Worm (Caenorhabditis elegans) whole organism, early embryonic: ENCODE measurements around the gene F28B1.2.

Experiments
- B0310.2 ChIP-seq: sonication (generic microtip); optimal IDR thresholded peaks from 2 replicates; lab custom pipeline; 2016; ENCODE audit warnings: mild to moderate bottlenecking, missing genetic modification characterization, missing compliant biosample characterization
- F13C5.2 ChIP-seq: sonication (generic microtip); optimal IDR thresholded peaks from 2 replicates; lab custom pipeline; 2017; ENCODE audit warnings: mild to moderate bottlenecking, missing genetic modification characterization, inconsistent platforms, missing compliant biosample characterization
- aly-1 ChIP-seq: sonication (generic microtip); optimal IDR thresholded peaks from 2 replicates; lab custom pipeline; 2016; ENCODE audit warnings: missing genetic modification characterization, missing compliant biosample characterization
- ama-1 ChIP-seq: fragments of 150-350 bp; optimal IDR thresholded peaks from 2 replicates; lab custom pipeline; 2014
- ceh-13 ChIP-seq: fragments of 200-800 bp; sonication (Bioruptor generic); optimal IDR thresholded peaks from 2 replicates; lab custom pipeline; 2018; ENCODE audit warnings: mild to moderate bottlenecking, missing genetic modification characterization, missing compliant biosample characterization
- ceh-36 ChIP-seq: sonication (generic microtip); optimal IDR thresholded peaks from 2 replicates; lab custom pipeline; 2016; ENCODE audit warnings: missing genetic modification characterization, inconsistent platforms, missing compliant biosample characterization
- ets-7 ChIP-seq: sonication (generic microtip); optimal IDR thresholded peaks from 2 replicates; lab custom pipeline; 2016; ENCODE audit warnings: missing genotype, missing genetic modification characterization, missing compliant biosample characterization
- flt-1 ChIP-seq: fragments of 200-800 bp; sonication (Bioruptor generic); IDR thresholded peaks from 2 replicates; pipeline ENCODE4 v1.3.6; 2022; ENCODE audit warnings: missing genetic modification characterization, missing compliant biosample characterization
- hmbx-1 ChIP-seq: sonication (generic microtip); optimal IDR thresholded peaks from 2 replicates; lab custom pipeline; 2016; ENCODE audit warnings: mild to moderate bottlenecking, missing genetic modification characterization, missing compliant biosample characterization
- hmg-4 ChIP-seq: fragments of 200-800 bp; sonication (Bioruptor generic); optimal IDR thresholded peaks from 2 replicates; lab custom pipeline; 2018; ENCODE audit warnings: mild to moderate bottlenecking, missing genetic modification characterization, missing compliant biosample characterization
- hnd-1 ChIP-seq: sonication (generic microtip); optimal IDR thresholded peaks from 2 replicates; lab custom pipeline; 2016; ENCODE audit warnings: missing genetic modification characterization, missing compliant biosample characterization
- pes-1 ChIP-seq: fragments of 200-800 bp; sonication (Bioruptor generic); IDR thresholded peaks from 2 replicates; pipeline ENCODE4 v1.3.6; 2022; ENCODE audit warnings: missing genetic modification reagents, missing genetic modification characterization, missing compliant biosample characterization
- scrt-1 ChIP-seq: fragments of 200-800 bp; sonication (Bioruptor generic); IDR thresholded peaks from 2 replicates; pipeline ENCODE4 v1.3.6; 2022; ENCODE audit warnings: missing genetic modification characterization, missing compliant biosample characterization
- sea-1 ChIP-seq: fragments of 200-800 bp; sonication (Bioruptor generic); conservative IDR thresholded peaks from 2 replicates; pipeline ENCODE4 v1.3.6; 2022; ENCODE audit warnings: missing genetic modification characterization, missing compliant biosample characterization
- tbx-11 ChIP-seq: fragments of 200-800 bp; sonication (Bioruptor generic); IDR thresholded peaks from 2 replicates; pipeline ENCODE4 v1.3.6; 2022; ENCODE audit warnings: missing genetic modification characterization, missing compliant biosample characterization
- tbx-37 ChIP-seq: fragments of 200-800 bp; sonication (Bioruptor generic); conservative IDR thresholded peaks from 2 replicates; pipeline ENCODE4 v1.3.6; 2022; ENCODE audit warnings: missing genetic modification reagents, missing genetic modification characterization, missing compliant biosample characterization
- tra-4 ChIP-seq: sonication (generic microtip); optimal IDR thresholded peaks from 2 replicates; lab custom pipeline; 2017; ENCODE audit warnings: missing genetic modification characterization, missing compliant biosample characterization

Gene F28B1.2

DNA sequence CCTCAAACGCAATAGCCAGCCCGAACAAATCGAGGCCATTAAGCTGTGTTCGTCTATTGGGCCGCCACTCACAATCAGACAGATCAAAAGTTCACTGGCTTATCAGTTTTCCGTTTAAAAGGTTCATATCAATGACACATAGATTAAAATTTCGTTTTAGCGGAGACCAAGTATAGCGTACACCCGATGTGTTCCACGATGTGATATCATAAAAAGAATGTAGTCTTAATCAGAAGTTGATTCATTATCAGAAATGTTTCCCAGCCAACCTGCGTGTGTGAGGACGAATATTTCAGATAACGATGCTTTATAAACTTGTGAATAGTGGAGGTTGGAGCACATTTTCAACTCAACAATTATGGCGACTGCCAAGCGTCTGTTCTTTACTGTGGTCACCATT, 30.6 kb upstream of the F28B1.2 start, which contains the start of gene clc-13:
TSS of gene clc-13 (plus strand) at position 359 of the 400 bp plus-strand sequence.
- no peak for TF ChIP-seq ceh-13 (GFP tag; lab: Kevin White, UChicago)
- no peak for TF ChIP-seq hmbx-1 (tag; lab: Kevin White, UChicago)
- TF ChIP-seq tra-4 (tag; lab: Kevin White, UChicago): no peak

- no peak for TF ChIP-seq pes-1 (GFP tag; lab: Robert Waterston, UW)
- TF ChIP-seq ets-7 (tag; lab: Kevin White, UChicago): no peak
- no peak for TF ChIP-seq aly-1 (tag; lab: Kevin White, UChicago)
- TF ChIP-seq ceh-36 (tag; lab: Kevin White, UChicago): no peak
- TF ChIP-seq tra-4 (tag; lab: Kevin White, UChicago): no peak
- TF ChIP-seq scrt-1 (GFP tag; lab: Robert Waterston, UW): no peak
- TF ChIP-seq tbx-37 (GFP tag; lab: Robert Waterston, UW): no peak
- no peak for TF ChIP-seq hnd-1 (tag; lab: Kevin White, UChicago)
- no peak for TF ChIP-seq flt-1
- no peak for TF ChIP-seq ama-1 (lab: Kevin White, UChicago)
- TF ChIP-seq sea-1 (GFP tag; lab: Robert Waterston, UW): no peak
- TF ChIP-seq B0310.2 (tag; lab: Kevin White, UChicago): no peak
- no peak for TF ChIP-seq hmbx-1 (tag; lab: Kevin White, UChicago)
- TF ChIP-seq ceh-13 (GFP tag; lab: Kevin White, UChicago): no peak
- no peak for TF ChIP-seq F13C5.2 (tag; lab: Kevin White, UChicago)
- no peak for TF ChIP-seq hmg-4 (GFP tag; lab: Kevin White, UChicago)
- TF ChIP-seq tbx-11 (GFP tag; lab: Robert Waterston, UW): no peak
Measured at ce11 chrV:17016787-17017186, 27.8 kb upstream of the F28B1.2 start, which contains the start of gene srh-97. srh-97 (plus strand) TSS chrV:17017087.

- TF ChIP-seq ama-1 (lab: Kevin White, UChicago) (no peak), tbx-37 (GFP tag; lab: Robert Waterston, UW) (no peak), ceh-13 (GFP tag; lab: Kevin White, UChicago) (no peak), tbx-11 (GFP tag; lab: Robert Waterston, UW) (no peak), hmbx-1 (tag; lab: Kevin White, UChicago) (no peak), tra-4 (tag; lab: Kevin White, UChicago) (no peak), F13C5.2 (tag; lab: Kevin White, UChicago) (no peak)
Measured at ce11 chrV:17019690-17020089, 24.9 kb upstream of the F28B1.2 start, which contains the start of gene F49H6.17. F49H6.17 (plus strand) TSS chrV:17019990.

- TF ChIP-seq aly-1 (tag; lab: Kevin White, UChicago) (no peak), scrt-1 (GFP tag; lab: Robert Waterston, UW) (no peak), ets-7 (tag; lab: Kevin White, UChicago) (no peak), tbx-37 (GFP tag; lab: Robert Waterston, UW) (no peak), tra-4 (tag; lab: Kevin White, UChicago) (no peak), hnd-1 (tag; lab: Kevin White, UChicago) (no peak), tbx-11 (GFP tag; lab: Robert Waterston, UW) (no peak), hmg-4 (GFP tag; lab: Kevin White, UChicago) (no peak), pes-1 (GFP tag; lab: Robert Waterston, UW) (no peak)
Measured at ce11 chrV:17021361-17021760, 23.2 kb upstream of the F28B1.2 start, which contains the start of gene F49H6.12. F49H6.12 (minus strand) TSS chrV:17021461.

DNA sequence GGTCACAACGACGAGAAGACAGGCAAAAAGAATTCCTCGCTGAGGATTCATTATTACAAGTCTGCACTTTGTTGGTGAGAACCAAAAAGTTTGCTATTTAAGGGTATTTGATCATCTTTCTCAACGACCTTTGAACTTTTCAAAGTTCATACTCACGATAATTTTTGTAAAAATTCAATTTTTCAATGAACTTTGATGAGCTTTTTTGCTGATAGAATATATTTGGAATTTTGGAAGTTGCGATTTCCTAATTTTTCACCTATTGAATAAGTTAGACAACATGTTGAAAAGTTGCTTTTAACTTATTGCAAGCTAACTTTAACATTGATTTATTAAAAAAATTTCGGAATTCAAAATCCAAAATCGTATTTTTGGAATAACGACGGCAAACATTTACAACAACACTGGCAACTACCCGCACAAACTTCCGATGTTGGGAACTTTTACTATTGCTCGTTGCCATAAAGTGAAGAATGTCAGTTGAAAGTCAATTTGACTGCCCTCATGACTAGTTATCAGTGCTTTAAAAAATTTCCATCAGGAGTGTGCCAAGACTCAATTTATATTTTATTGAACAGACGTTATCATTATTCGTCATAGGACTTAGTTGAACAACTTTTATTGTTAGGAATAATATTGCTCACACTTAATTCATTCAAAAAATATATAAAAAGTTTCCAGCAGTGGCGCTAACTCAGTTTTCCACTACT, 21.8 kb upstream of the F28B1.2 start, which contains the start of the genes F49H6.8 and F49H6.5:
TSS of gene F49H6.8 (minus strand) at position 51 of the 710 bp plus-strand sequence.
TSS of gene F49H6.5 (plus strand) at position 629 of the 710 bp plus-strand sequence.
- TF ChIP-seq B0310.2 (tag; lab: Kevin White, UChicago) (no peak), scrt-1 (GFP tag; lab: Robert Waterston, UW) (no peak), tra-4 (tag; lab: Kevin White, UChicago) (no peak), aly-1 (tag; lab: Kevin White, UChicago) (no peak), hnd-1 (tag; lab: Kevin White, UChicago) (no peak), sea-1 (GFP tag; lab: Robert Waterston, UW) (no peak), ceh-13 (GFP tag; lab: Kevin White, UChicago) (no peak), F13C5.2 (tag; lab: Kevin White, UChicago) (no peak), tbx-11 (GFP tag; lab: Robert Waterston, UW) (no peak), hmbx-1 (tag; lab: Kevin White, UChicago) (no peak), ets-7 (tag; lab: Kevin White, UChicago) (no peak), hmg-4 (GFP tag; lab: Kevin White, UChicago) (no peak), ama-1 (lab: Kevin White, UChicago) (no peak), flt-1 (no peak), tbx-37 (GFP tag; lab: Robert Waterston, UW) (no peak), pes-1 (GFP tag; lab: Robert Waterston, UW) (no peak), ceh-36 (tag; lab: Kevin White, UChicago) (no peak)

DNA sequence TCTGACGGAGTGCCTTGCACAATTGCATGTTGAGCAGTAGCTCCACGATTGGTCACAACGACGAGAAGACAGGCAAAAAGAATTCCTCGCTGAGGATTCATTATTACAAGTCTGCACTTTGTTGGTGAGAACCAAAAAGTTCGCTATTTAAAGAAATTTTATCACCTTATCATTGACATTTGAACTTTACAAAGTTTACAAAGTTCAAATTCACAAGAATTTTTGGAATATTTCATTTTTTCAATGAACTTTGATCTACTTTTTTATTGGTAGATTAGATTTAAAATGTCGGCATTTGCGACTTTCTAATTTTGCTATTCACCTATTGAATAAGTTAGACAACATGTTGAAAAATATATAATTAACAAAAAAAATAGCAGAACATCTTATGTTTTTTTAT, 18.3 kb upstream of the F28B1.2 start, which contains the start of gene F49H6.15:
TSS of gene F49H6.15 (minus strand) at position 101 of the 400 bp plus-strand sequence.
- TF ChIP-seq hmbx-1 (tag; lab: Kevin White, UChicago) (no peak), ets-7 (tag; lab: Kevin White, UChicago) (no peak), F13C5.2 (tag; lab: Kevin White, UChicago) (no peak), pes-1 (GFP tag; lab: Robert Waterston, UW) (no peak), ama-1 (lab: Kevin White, UChicago) (no peak), B0310.2 (tag; lab: Kevin White, UChicago) (no peak), hnd-1 (tag; lab: Kevin White, UChicago) (no peak), flt-1 (no peak), aly-1 (tag; lab: Kevin White, UChicago) (no peak), sea-1 (GFP tag; lab: Robert Waterston, UW) (no peak), tbx-37 (GFP tag; lab: Robert Waterston, UW) (no peak), hmg-4 (GFP tag; lab: Kevin White, UChicago) (no peak), tbx-11 (GFP tag; lab: Robert Waterston, UW) (no peak), scrt-1 (GFP tag; lab: Robert Waterston, UW) (no peak), ceh-36 (tag; lab: Kevin White, UChicago) (no peak)
